Worm (Caenorhabditis elegans): Measurements from ENCODE around the gene acdh-10.

ce11 chrX:17234988-17235387 lies 20.3 kb upstream of the acdh-10 start:
- TF ChIP-seq snpc-4 (tag; optimal IDR thresholded peaks at IDR 0.05) (no peak), lsy-2 (tag; optimal IDR thresholded peaks at IDR 0.05) (no peak), nhr-28 (tag; optimal IDR thresholded peaks at IDR 0.05) (no peak), ceh-83 (GFP tag; optimal IDR thresholded peaks at IDR 0.05) (no peak), drap-1 (GFP tag; optimal IDR thresholded peaks at IDR 0.05) (no peak), elt-3 (tag; optimal IDR thresholded peaks at IDR 0.05) (no peak), tbx-8 (GFP tag; optimal IDR thresholded peaks at IDR 0.05) (no peak), ces-1 (GFP tag; optimal IDR thresholded peaks at IDR 0.05) (no peak), nhr-2 (tag; optimal IDR thresholded peaks at IDR 0.05) (no peak), unc-39 (tag; optimal IDR thresholded peaks at IDR 0.05) (no peak), nhr-237 (tag; optimal IDR thresholded peaks at IDR 0.05) (no peak), nhr-12 (tag; optimal IDR thresholded peaks at IDR 0.05) (no peak)

Data from whole organism, mixed stage, embryonic.